Worm (Caenorhabditis elegans) whole organism, late embryonic: ENCODE data around the gene Y54G11A.3.
A peak's percentile ranks its signal among the peaks of the same experiment; 100 is the strongest.

ENCODE experiments used
- C08G9.2 ChIP-seq: sonication (generic microtip); optimal IDR thresholded peaks from 2 replicates; lab custom pipeline; 2016; ENCODE audit warnings: mild to moderate bottlenecking, missing genetic modification characterization, moderate library complexity, missing compliant biosample characterization
- F13H6.1 ChIP-seq: sonication (generic microtip); optimal IDR thresholded peaks from 2 replicates; lab custom pipeline; 2016; ENCODE audit warnings: missing genetic modification characterization, missing compliant biosample characterization
- K02D7.2 ChIP-seq: sonication (generic microtip); optimal IDR thresholded peaks from 2 replicates; lab custom pipeline; 2017; ENCODE audit warnings: mild to moderate bottlenecking, missing genetic modification characterization, missing compliant biosample characterization
- K09A11.1 ChIP-seq: sonication (generic microtip); optimal IDR thresholded peaks from 2 replicates; lab custom pipeline; 2017; ENCODE audit warnings: antibody characterized with exemption, mild to moderate bottlenecking, missing genetic modification characterization, missing compliant biosample characterization; ENCODE audit not compliant: insufficient read depth
- Y22D7AL.16 ChIP-seq: sonication (generic microtip); optimal IDR thresholded peaks from 2 replicates; lab custom pipeline; 2016; ENCODE audit warnings: missing genetic modification characterization, missing compliant biosample characterization
- ahr-1 ChIP-seq: sonication (generic microtip); optimal IDR thresholded peaks from 2 replicates; lab custom pipeline; 2016; ENCODE audit warnings: missing genetic modification characterization, missing compliant biosample characterization
- ceh-14 ChIP-seq: sonication (generic microtip); optimal IDR thresholded peaks from 2 replicates; lab custom pipeline; 2016; ENCODE audit warnings: missing genotype, missing genetic modification characterization, missing compliant biosample characterization
- ceh-18 ChIP-seq: sonication (generic microtip); optimal IDR thresholded peaks from 2 replicates; lab custom pipeline; 2016; ENCODE audit warnings: missing genetic modification characterization, missing compliant biosample characterization
- ceh-2 ChIP-seq: sonication (generic microtip); optimal IDR thresholded peaks from 2 replicates; lab custom pipeline; 2016; ENCODE audit warnings: missing genotype, missing genetic modification characterization, missing compliant biosample characterization
- ceh-22 ChIP-seq: sonication (generic microtip); optimal IDR thresholded peaks from 2 replicates; lab custom pipeline; 2017; ENCODE audit warnings: missing biosample characterization, missing genetic modification characterization
- ceh-31 ChIP-seq: sonication (generic microtip); optimal IDR thresholded peaks from 2 replicates; lab custom pipeline; 2016; ENCODE audit warnings: missing genetic modification characterization, missing compliant biosample characterization
- ceh-45 ChIP-seq: fragments of 200-800 bp; sonication (Bioruptor generic); IDR thresholded peaks from 2 replicates; pipeline ENCODE4 v1.3.6; 2022; ENCODE audit warnings: missing genetic modification reagents, missing genetic modification characterization, missing compliant biosample characterization
- ceh-6 ChIP-seq: fragments of 200-800 bp; sonication (Bioruptor generic); optimal IDR thresholded peaks from 2 replicates; lab custom pipeline; 2018; ENCODE audit warnings: mild to moderate bottlenecking, missing genetic modification characterization, missing compliant biosample characterization
- ceh-9 ChIP-seq: sonication (generic microtip); optimal IDR thresholded peaks from 2 replicates; lab custom pipeline; 2016; ENCODE audit warnings: mild to moderate bottlenecking, missing genetic modification characterization, inconsistent platforms, missing compliant biosample characterization
- che-1 ChIP-seq: sonication (generic microtip); optimal IDR thresholded peaks from 2 replicates; lab custom pipeline; 2016; ENCODE audit warnings: mild to moderate bottlenecking, missing genetic modification characterization, missing compliant biosample characterization
- dve-1 ChIP-seq: sonication (generic microtip); optimal IDR thresholded peaks from 2 replicates; lab custom pipeline; 2017; ENCODE audit warnings: antibody characterized with exemption, mild to moderate bottlenecking, missing genetic modification characterization, missing compliant biosample characterization
- elt-2 ChIP-seq: sonication (generic microtip); optimal IDR thresholded peaks from 2 replicates; lab custom pipeline; 2016; ENCODE audit warnings: missing genetic modification reagents, missing genetic modification characterization, missing compliant biosample characterization
- ets-4 ChIP-seq: sonication (generic microtip); optimal IDR thresholded peaks from 2 replicates; lab custom pipeline; 2016; ENCODE audit warnings: missing genetic modification characterization, missing compliant biosample characterization
- eyg-1 ChIP-seq: sonication (generic microtip); optimal IDR thresholded peaks from 2 replicates; lab custom pipeline; 2016; ENCODE audit warnings: missing genotype, missing genetic modification characterization, missing compliant biosample characterization
- fkh-6 ChIP-seq: sonication (generic microtip); optimal IDR thresholded peaks from 2 replicates; lab custom pipeline; 2016; ENCODE audit warnings: missing genetic modification characterization, missing compliant biosample characterization
- hlh-13 ChIP-seq: fragments of 200-800 bp; sonication (Bioruptor generic); optimal IDR thresholded peaks from 2 replicates; lab custom pipeline; 2018; ENCODE audit warnings: mild to moderate bottlenecking, missing genetic modification characterization, missing compliant biosample characterization
- hlh-15 ChIP-seq: sonication (generic microtip); optimal IDR thresholded peaks from 2 replicates; lab custom pipeline; 2016; ENCODE audit warnings: missing genetic modification characterization, missing compliant biosample characterization
- hlh-30 ChIP-seq: sonication (generic microtip); optimal IDR thresholded peaks from 2 replicates; lab custom pipeline; 2017; ENCODE audit warnings: antibody characterized with exemption, missing genetic modification characterization, missing compliant biosample characterization; ENCODE audit not compliant: insufficient read depth
- hlh-6 ChIP-seq: sonication (generic microtip); optimal IDR thresholded peaks from 2 replicates; lab custom pipeline; 2016; ENCODE audit warnings: missing genotype, missing genetic modification characterization, missing compliant biosample characterization
- lim-6 ChIP-seq: sonication (generic microtip); optimal IDR thresholded peaks from 2 replicates; lab custom pipeline; 2016; ENCODE audit warnings: missing genetic modification characterization, missing compliant biosample characterization
- madf-2 ChIP-seq: sonication (generic microtip); optimal IDR thresholded peaks from 2 replicates; lab custom pipeline; 2017; ENCODE audit warnings: missing genetic modification characterization, missing compliant biosample characterization
- mec-3 ChIP-seq: sonication (generic microtip); optimal IDR thresholded peaks from 2 replicates; lab custom pipeline; 2016; ENCODE audit warnings: borderline replicate concordance, missing genetic modification characterization, missing compliant biosample characterization
- nfya-1 ChIP-seq: sonication (generic microtip); optimal IDR thresholded peaks from 2 replicates; lab custom pipeline; 2017; ENCODE audit warnings: missing genetic modification characterization, mild to moderate bottlenecking, missing compliant biosample characterization, antibody characterized with exemption, moderate library complexity
- nhr-232 ChIP-seq: sonication (generic microtip); optimal IDR thresholded peaks from 2 replicates; lab custom pipeline; 2016; ENCODE audit warnings: missing genetic modification characterization, missing compliant biosample characterization
- pax-1 ChIP-seq: fragments of 150-350 bp; optimal IDR thresholded peaks from 2 replicates; lab custom pipeline; 2014; ENCODE audit warnings: missing biosample characterization, missing genetic modification characterization
- pha-2 ChIP-seq: sonication (generic microtip); optimal IDR thresholded peaks from 2 replicates; lab custom pipeline; 2017; ENCODE audit warnings: mild to moderate bottlenecking, missing genetic modification characterization, missing compliant biosample characterization
- ref-2 ChIP-seq: sonication (generic microtip); optimal IDR thresholded peaks from 2 replicates; lab custom pipeline; 2016; ENCODE audit warnings: missing genetic modification characterization, missing compliant biosample characterization
- rnt-1 ChIP-seq: sonication (generic microtip); optimal IDR thresholded peaks from 2 replicates; lab custom pipeline; 2016; ENCODE audit warnings: missing genetic modification characterization, missing compliant biosample characterization
- sdc-2 ChIP-seq: sonication (generic microtip); optimal IDR thresholded peaks from 2 replicates; lab custom pipeline; 2016; ENCODE audit warnings: missing genotype, missing genetic modification characterization, missing compliant biosample characterization
- sox-2 ChIP-seq: fragments of 200-800 bp; sonication (Bioruptor generic); IDR thresholded peaks from 2 replicates; pipeline ENCODE4 v1.3.6; 2022; ENCODE audit warnings: missing genetic modification reagents, missing genetic modification characterization, missing compliant biosample characterization
- syd-9 ChIP-seq: sonication (generic microtip); optimal IDR thresholded peaks from 2 replicates; lab custom pipeline; 2016; ENCODE audit warnings: mild to moderate bottlenecking, missing genetic modification characterization, moderate library complexity, missing compliant biosample characterization
- tbx-2 ChIP-seq: sonication (generic microtip); optimal IDR thresholded peaks from 2 replicates; lab custom pipeline; 2016; ENCODE audit warnings: missing genetic modification characterization, missing compliant biosample characterization
- tbx-7 ChIP-seq: sonication (generic microtip); optimal IDR thresholded peaks from 2 replicates; lab custom pipeline; 2016; ENCODE audit warnings: missing genotype, missing genetic modification characterization, missing compliant biosample characterization
- unc-42 ChIP-seq: sonication (generic microtip); optimal IDR thresholded peaks from 2 replicates; lab custom pipeline; 2016; ENCODE audit warnings: missing genotype, missing genetic modification characterization, missing compliant biosample characterization
- unc-55 ChIP-seq: sonication (generic microtip); optimal IDR thresholded peaks from 2 replicates; lab custom pipeline; 2017; ENCODE audit warnings: missing biosample characterization, missing genetic modification reagents, missing genetic modification characterization
- unc-86 ChIP-seq: sonication (generic microtip); optimal IDR thresholded peaks from 2 replicates; lab custom pipeline; 2016; ENCODE audit warnings: missing genetic modification characterization, missing compliant biosample characterization
- ztf-16 ChIP-seq: sonication (generic microtip); optimal IDR thresholded peaks from 2 replicates; lab custom pipeline; 2017; ENCODE audit warnings: missing genetic modification characterization, missing compliant biosample characterization

Gene Y54G11A.3

ce11 chrII:14244457-14245254, 31.8 kb upstream of the Y54G11A.3 start:
- TF ChIP-seq K02D7.2 (no peak), unc-86 (no peak), madf-2 (peak; percentile 58), dve-1 (tag; lab: Kevin White, UChicago) (peak; percentile 33), hlh-13 (GFP tag; lab: Kevin White, UChicago) (no peak), che-1 (tag; lab: Kevin White, UChicago) (no peak), unc-42 (tag; lab: Kevin White, UChicago) (peak; percentile 4), pha-2 (no peak), unc-55 (GFP tag; lab: Kevin White, UChicago) (peak; percentile 66), C08G9.2 (tag; lab: Kevin White, UChicago) (no peak), ref-2 (tag; lab: Kevin White, UChicago) (no peak), sox-2 (GFP tag; lab: Robert Waterston, UW) (no peak), pax-1 (tag; lab: Kevin White, UChicago) (peak; percentile 45), elt-2 (tag; lab: Kevin White, UChicago) (no peak), ceh-18 (tag; lab: Kevin White, UChicago) (peak; percentile 22), K09A11.1 (no peak), lim-6 (tag; lab: Kevin White, UChicago) (no peak), sdc-2 (tag; lab: Kevin White, UChicago) (no peak), fkh-6 (tag; lab: Kevin White, UChicago) (no peak), ceh-9 (tag; lab: Kevin White, UChicago) (no peak), nhr-232 (no peak), ceh-2 (peak; percentile 4), ceh-22 (no peak), ahr-1 (no peak), mec-3 (tag; lab: Kevin White, UChicago) (no peak), rnt-1 (tag; lab: Kevin White, UChicago) (no peak), tbx-2 (tag; lab: Kevin White, UChicago) (peak; percentile 28), nfya-1 (tag; lab: Kevin White, UChicago) (peak; percentile 62), ets-4 (tag; lab: Kevin White, UChicago) (peak; percentile 37), ceh-14 (tag; lab: Kevin White, UChicago) (no peak), ceh-6 (no peak), Y22D7AL.16 (no peak), hlh-30 (tag; lab: Kevin White, UChicago) (peak; percentile 42), ceh-45 (no peak), ceh-31 (tag; lab: Kevin White, UChicago) (peak; percentile 41), F13H6.1 (tag; lab: Kevin White, UChicago) (no peak), ztf-16 (no peak), hlh-6 (tag; lab: Kevin White, UChicago) (no peak), hlh-15 (no peak), eyg-1 (tag; lab: Kevin White, UChicago) (no peak), syd-9 (tag; lab: Kevin White, UChicago) (no peak)

ce11 chrII:14247227-14247626, 29.2 kb upstream of the Y54G11A.3 start:
- no peak for TF ChIP-seq elt-2 (tag; lab: Kevin White, UChicago)
- TF ChIP-seq tbx-7 (tag; lab: Kevin White, UChicago), result no peak
- no peak for TF ChIP-seq ahr-1
- TF ChIP-seq hlh-13 (GFP tag; lab: Kevin White, UChicago), result no peak
